Fruit fly (Drosophila melanogaster) whole organism, embryonic: ENCODE measurements around the gene Nmdar1.

Experiments
- CG10462 ChIP-seq: fragments of 200-800 bp; sonication (Bioruptor generic); optimal IDR thresholded peaks from 2 replicates; lab custom pipeline; 2016; ENCODE audit warnings: missing biosample characterization, missing genetic modification characterization
- CG10654 ChIP-seq: fragments of 200-800 bp; sonication (Bioruptor generic); optimal IDR thresholded peaks from 2 replicates; lab custom pipeline; 2016; ENCODE audit warnings: missing biosample characterization, missing genetic modification characterization
- CG10959 ChIP-seq: fragments of 200-800 bp; sonication (Bioruptor generic); IDR thresholded peaks from 2 replicates; pipeline ENCODE4 v1.3.6; 2022; ENCODE audit warnings: missing biosample characterization, missing genetic modification characterization
- CG11456 ChIP-seq: fragments of 200-800 bp; sonication (Bioruptor generic); IDR thresholded peaks from 3 replicates; pipeline ENCODE4 v1.3.6; 2022; ENCODE audit warnings: missing biosample characterization, missing genetic modification characterization
- CG11504 ChIP-seq: fragments of 200-800 bp; sonication (Bioruptor generic); optimal IDR thresholded peaks from 3 replicates; lab custom pipeline; 2019; ENCODE audit warnings: missing biosample characterization, mild to moderate bottlenecking, missing genetic modification characterization, moderate library complexity
- CG12219 ChIP-seq: fragments of 200-800 bp; sonication (Bioruptor generic); optimal IDR thresholded peaks from 3 replicates; lab custom pipeline; 2018; ENCODE audit warnings: missing biosample characterization, mild to moderate bottlenecking, missing genetic modification characterization
- CG15601 ChIP-seq: fragments of 200-800 bp; sonication (Bioruptor generic); optimal IDR thresholded peaks from 3 replicates; lab custom pipeline; 2019; ENCODE audit warnings: missing biosample characterization, mild to moderate bottlenecking, missing genetic modification characterization, moderate library complexity
- CG17186 ChIP-seq: fragments of 200-800 bp; sonication (Bioruptor generic); optimal IDR thresholded peaks from 3 replicates; lab custom pipeline; 2017; ENCODE audit warnings: missing biosample characterization, missing genetic modification reagents, missing genetic modification characterization
- CG17829 ChIP-seq: fragments of 200-800 bp; optimal IDR thresholded peaks from 2 replicates; lab custom pipeline; 2019; ENCODE audit warnings: missing biosample characterization, mild to moderate bottlenecking, missing genetic modification characterization, moderate library complexity
- CG18619 ChIP-seq: fragments of 200-800 bp; sonication (Bioruptor generic); optimal IDR thresholded peaks from 3 replicates; lab custom pipeline; 2017; ENCODE audit warnings: missing biosample characterization, mild to moderate bottlenecking, missing genetic modification characterization
- CG18764 ChIP-seq: fragments of 200-800 bp; sonication (Bioruptor generic); optimal IDR thresholded peaks from 3 replicates; lab custom pipeline; 2016; ENCODE audit warnings: missing biosample characterization, missing genetic modification characterization
- CG2875 ChIP-seq: fragments of 200-800 bp; sonication (Bioruptor generic); optimal IDR thresholded peaks from 2 replicates; lab custom pipeline; 2017; ENCODE audit warnings: missing biosample characterization, mild to moderate bottlenecking, missing genetic modification characterization, missing genetic modification reagents
- CG30431 ChIP-seq: fragments of 200-800 bp; sonication (Bioruptor generic); optimal IDR thresholded peaks from 2 replicates; lab custom pipeline; 2017; ENCODE audit warnings: missing biosample characterization, missing genetic modification characterization
- CG31224 ChIP-seq: fragments of 200-800 bp; sonication (Bioruptor generic); IDR thresholded peaks from 2 replicates; pipeline ENCODE4 v1.3.6; 2022; ENCODE audit warnings: missing biosample characterization, missing genetic modification characterization
- CG6175 ChIP-seq: fragments of 200-800 bp; sonication (Bioruptor generic); IDR thresholded peaks from 3 replicates; pipeline ENCODE4 v1.3.6; 2022; ENCODE audit warnings: missing biosample characterization, missing genetic modification characterization
- CG6765 ChIP-seq: fragments of 200-800 bp; sonication (Bioruptor generic); optimal IDR thresholded peaks from 3 replicates; lab custom pipeline; 2017; ENCODE audit warnings: missing biosample characterization, mild to moderate bottlenecking, missing genetic modification characterization
- CG6813 ChIP-seq: fragments of 200-800 bp; sonication (Bioruptor generic); optimal IDR thresholded peaks from 2 replicates; lab custom pipeline; 2017; ENCODE audit warnings: missing biosample characterization, missing genetic modification characterization, mild to moderate bottlenecking, moderate library complexity, missing genetic modification reagents
- CG8478 ChIP-seq: fragments of >200 bp; optimal IDR thresholded peaks from 2 replicates; lab custom pipeline; 2018
- CG9727 ChIP-seq: fragments of 200-800 bp; sonication (Bioruptor generic); optimal IDR thresholded peaks from 3 replicates; lab custom pipeline; 2017; ENCODE audit warnings: missing biosample characterization, mild to moderate bottlenecking, missing genetic modification characterization
- CTCF ChIP-seq: fragments of 200-800 bp; sonication (Bioruptor generic); optimal IDR thresholded peaks from 2 replicates; lab custom pipeline; 2017; ENCODE audit warnings: missing biosample characterization, mild to moderate bottlenecking, missing genetic modification characterization, moderate library complexity
- D ChIP-seq, 2 experiments: fragments of 200-800 bp in 1 of 2; fragments of >200 bp in 1 of 2; sonication (Bioruptor generic) in 1 of 2; optimal IDR thresholded peaks; 2 replicates in 1 of 2; 3 replicates in 1 of 2; lab custom pipeline; 2017; ENCODE audit warnings: mild to moderate bottlenecking in 1 of 2, missing biosample characterization in 1 of 2, missing genetic modification characterization in 1 of 2, missing genetic modification reagents in 1 of 2
- Dek ChIP-seq: fragments of 200-800 bp; sonication (Bioruptor generic); optimal IDR thresholded peaks from 3 replicates; lab custom pipeline; 2019; ENCODE audit warnings: missing biosample characterization, mild to moderate bottlenecking, missing genetic modification characterization, moderate library complexity
- Dp ChIP-seq: fragments of 200-800 bp; sonication (Bioruptor generic); optimal IDR thresholded peaks from 2 replicates; lab custom pipeline; 2018; ENCODE audit warnings: missing biosample characterization, mild to moderate bottlenecking, missing genetic modification characterization, moderate library complexity
- Dref ChIP-seq: fragments of 200-800 bp; sonication (Bioruptor generic); IDR thresholded peaks from 2 replicates; pipeline ENCODE4 v1.3.6; 2022; ENCODE audit warnings: missing biosample characterization, missing genetic modification characterization
- Ets97D ChIP-seq: fragments of 200-800 bp; sonication (Bioruptor generic); optimal IDR thresholded peaks from 3 replicates; lab custom pipeline; 2016; ENCODE audit warnings: missing biosample characterization, missing genetic modification characterization
- Hand ChIP-seq: fragments of 200-800 bp; sonication (Bioruptor generic); optimal IDR thresholded peaks from 2 replicates; lab custom pipeline; 2017; ENCODE audit warnings: mild to moderate bottlenecking, missing biosample characterization, missing genetic modification reagents, missing genetic modification characterization
- Lhr ChIP-seq: fragments of 200-800 bp; sonication (Bioruptor generic); optimal IDR thresholded peaks from 3 replicates; lab custom pipeline; 2017; ENCODE audit warnings: mild to moderate bottlenecking, missing biosample characterization, missing genetic modification reagents, missing genetic modification characterization
- MESR4 ChIP-seq: fragments of 200-800 bp; sonication (Bioruptor generic); optimal IDR thresholded peaks from 2 replicates; lab custom pipeline; 2018; ENCODE audit warnings: missing biosample characterization, mild to moderate bottlenecking, missing genetic modification characterization, moderate library complexity
- NK7.1 ChIP-seq: fragments of 200-800 bp; sonication (Bioruptor generic); optimal IDR thresholded peaks from 3 replicates; lab custom pipeline; 2016; ENCODE audit warnings: missing biosample characterization, missing genetic modification characterization
- Ravus ChIP-seq: fragments of 200-800 bp; sonication (Bioruptor generic); IDR thresholded peaks from 2 replicates; pipeline ENCODE4 v1.3.6; 2022; ENCODE audit warnings: missing biosample characterization, missing genetic modification characterization
- YL-1 ChIP-seq: fragments of 200-800 bp; sonication (Bioruptor generic); optimal IDR thresholded peaks from 3 replicates; lab custom pipeline; 2017; ENCODE audit warnings: missing biosample characterization, mild to moderate bottlenecking, missing genetic modification characterization
- ac ChIP-seq: fragments of 200-800 bp; sonication (Bioruptor generic); optimal IDR thresholded peaks from 3 replicates; lab custom pipeline; 2017; ENCODE audit warnings: missing biosample characterization, mild to moderate bottlenecking, missing genetic modification characterization
- bbx ChIP-seq: fragments of 200-800 bp; sonication (Bioruptor generic); IDR thresholded peaks from 2 replicates; pipeline ENCODE4 v1.3.6; 2022; ENCODE audit warnings: missing biosample characterization, missing genetic modification characterization; ENCODE audit not compliant: partially characterized antibody
- ci ChIP-seq: fragments of 200-800 bp; sonication (Bioruptor generic); IDR thresholded peaks from 3 replicates; pipeline ENCODE4 v1.3.6; 2022; ENCODE audit warnings: missing biosample characterization, missing genetic modification characterization
- ewg ChIP-seq: fragments of 200-800 bp; sonication (Bioruptor generic); optimal IDR thresholded peaks from 3 replicates; lab custom pipeline; 2017; ENCODE audit warnings: mild to moderate bottlenecking, missing biosample characterization, missing genetic modification reagents, missing genetic modification characterization
- eyg ChIP-seq: fragments of 200-800 bp; sonication (Bioruptor generic); optimal IDR thresholded peaks from 3 replicates; lab custom pipeline; 2016; ENCODE audit warnings: missing biosample characterization, missing genetic modification characterization
- fd3F ChIP-seq: fragments of 200-800 bp; sonication (Bioruptor generic); optimal IDR thresholded peaks from 2 replicates; lab custom pipeline; 2018; ENCODE audit warnings: missing biosample characterization, mild to moderate bottlenecking, missing genetic modification characterization, moderate library complexity
- fd64A ChIP-seq: fragments of 200-800 bp; sonication (Bioruptor generic); optimal IDR thresholded peaks from 3 replicates; lab custom pipeline; 2018; ENCODE audit warnings: missing biosample characterization, mild to moderate bottlenecking, missing genetic modification characterization
- fru ChIP-seq: fragments of >200 bp; optimal IDR thresholded peaks from 2 replicates; lab custom pipeline; 2017
- kay ChIP-seq: fragments of 200-800 bp; sonication (Bioruptor generic); optimal IDR thresholded peaks from 2 replicates; lab custom pipeline; 2016; ENCODE audit warnings: missing biosample characterization, missing genetic modification characterization
- lbe ChIP-seq: fragments of 200-800 bp; sonication (Bioruptor generic); optimal IDR thresholded peaks from 2 replicates; lab custom pipeline; 2016; ENCODE audit warnings: missing biosample characterization, mild to moderate bottlenecking, missing genetic modification characterization
- nerfin-1 ChIP-seq: fragments of 200-800 bp; sonication (Bioruptor generic); optimal IDR thresholded peaks from 3 replicates; lab custom pipeline; 2019; ENCODE audit warnings: missing biosample characterization, mild to moderate bottlenecking, missing genetic modification characterization, moderate library complexity
- nmo ChIP-seq: fragments of 200-800 bp; sonication (Bioruptor generic); optimal IDR thresholded peaks from 2 replicates; lab custom pipeline; 2018; ENCODE audit warnings: missing biosample characterization, mild to moderate bottlenecking, missing genetic modification characterization, moderate library complexity
- otp ChIP-seq: fragments of 200-800 bp; sonication (Bioruptor generic); IDR thresholded peaks from 3 replicates; pipeline ENCODE4, ENCODE4 v1.3.6; 2022; ENCODE audit warnings: missing biosample characterization, missing genetic modification characterization
- pita ChIP-seq: fragments of 200-800 bp; sonication (Bioruptor generic); optimal IDR thresholded peaks from 2 replicates; lab custom pipeline; 2017; ENCODE audit warnings: missing biosample characterization, mild to moderate bottlenecking, missing genetic modification characterization
- pros ChIP-seq: fragments of 200-800 bp; sonication (Bioruptor generic); optimal IDR thresholded peaks from 3 replicates; lab custom pipeline; 2019; ENCODE audit warnings: missing biosample characterization, mild to moderate bottlenecking, missing genetic modification characterization, moderate library complexity
- scrt ChIP-seq: fragments of 200-800 bp; sonication (Bioruptor generic); optimal IDR thresholded peaks from 2 replicates; lab custom pipeline; 2018; ENCODE audit warnings: missing biosample characterization, mild to moderate bottlenecking, missing genetic modification characterization, moderate library complexity
- sens-2 ChIP-seq: fragments of 200-800 bp; sonication (Bioruptor generic); IDR thresholded peaks from 2 replicates; pipeline ENCODE4 v1.3.6; 2022; ENCODE audit warnings: missing biosample characterization, missing genetic modification characterization
- sima ChIP-seq: fragments of 200-800 bp; sonication (Bioruptor generic); optimal IDR thresholded peaks from 2 replicates; lab custom pipeline; 2016; ENCODE audit warnings: missing biosample characterization, missing genetic modification characterization
- twi ChIP-seq: fragments of 200-800 bp; optimal IDR thresholded peaks from 2 replicates; lab custom pipeline; 2019; ENCODE audit warnings: missing biosample characterization, mild to moderate bottlenecking, missing genetic modification characterization, moderate library complexity
- yki ChIP-seq: fragments of >200 bp; optimal IDR thresholded peaks from 3 replicates; lab custom pipeline; 2018

Nmdar1 gene

dm6 chr3R:5518627-5519026 is 4.5 kb downstream of the Nmdar1 start (continued):
- TF ChIP-seq scrt (no peak), ci (GFP tag; lab: Robert Waterston, UW) (peak; percentile 76), kay (no peak), CG2875 (GFP tag; lab: Kevin White, UChicago) (peak; percentile 40), CG15601 (peak; percentile 29), CG11504 (tag; lab: Kevin White, UChicago) (peak; percentile 61), CG31224 (GFP tag; lab: Robert Waterston, UW) (no peak), MESR4 (no peak), fd64A (GFP tag; lab: Kevin White, UChicago) (peak; percentile 25), nmo (GFP tag; lab: Kevin White, UChicago) (peak; percentile 49), CG6175 (GFP tag; lab: Robert Waterston, UW) (0 out of 3 replicates have a peak, but pooled peaks have one; percentile 19), sima (no peak), fd3F (GFP tag; lab: Kevin White, UChicago) (peak; percentile 33), Dp (GFP tag; lab: Kevin White, UChicago) (no peak), twi (tag; lab: Kevin White, UChicago) (no peak), Dref (GFP tag; lab: Robert Waterston, UW) (no peak), lbe (no peak), Dek (tag; lab: Kevin White, UChicago) (peak; percentile 0), Lhr (GFP tag; lab: Kevin White, UChicago) (no peak), fru (lab: Kevin White, UChicago) (no peak), YL-1 (GFP tag; lab: Kevin White, UChicago) (no peak), CG18619 (no peak), ewg (peak; percentile 30), CG10462 (no peak), otp (GFP tag; lab: Robert Waterston, UW) (0 out of 3 replicates have a peak, but pooled peaks have one; percentile 57), CG18764 (GFP tag; lab: Kevin White, UChicago) (peak; percentile 18), nerfin-1 (tag; lab: Kevin White, UChicago) (peak; percentile 21), Ets97D (GFP tag; lab: Kevin White, UChicago) (no peak), CG6813 (GFP tag; lab: Kevin White, UChicago) (no peak), CG17186 (no peak), CG10959 (GFP tag; lab: Robert Waterston, UW) (no peak), CG17829 (peak; percentile 46), D (optimal IDR thresholded peaks at IDR 0.05; lab: Kevin White, UChicago) (no peak), D (GFP tag; optimal IDR thresholded peaks at IDR 0.05; lab: Kevin White, UChicago) (peak; percentile 60), eyg (GFP tag; lab: Kevin White, UChicago) (no peak), CG9727 (GFP tag; lab: Kevin White, UChicago) (peak; percentile 35), Hand (GFP tag; lab: Kevin White, UChicago) (no peak), CG30431 (GFP tag; lab: Kevin White, UChicago) (peak; percentile 34), CG6765 (GFP tag; lab: Kevin White, UChicago) (no peak), pita (GFP tag; lab: Kevin White, UChicago) (no peak), CG8478 (lab: Kevin White, UChicago) (no peak), Ravus (GFP tag; lab: Robert Waterston, UW) (no peak; the same call in 1 of the 2 replicates), pros (no peak), bbx (GFP tag; lab: Robert Waterston, UW) (no peak), NK7.1 (GFP tag; lab: Kevin White, UChicago) (no peak), sens-2 (GFP tag; lab: Robert Waterston, UW) (peak; percentile 44; the same call in 1 of the 2 replicates), CG12219 (GFP tag; lab: Kevin White, UChicago) (no peak), ac (GFP tag; lab: Kevin White, UChicago) (no peak), CTCF (GFP tag; lab: Kevin White, UChicago) (no peak), yki (lab: Kevin White, UChicago) (no peak), CG11456 (GFP tag; lab: Robert Waterston, UW) (peak; percentile 68; the same call in 1 of the 3 replicates), CG10654 (GFP tag; lab: Kevin White, UChicago) (peak; percentile 4)
